Worm (Caenorhabditis elegans) whole organism, L3 larva: ENCODE results near the gene K11C4.1.

ENCODE experiments used
- ama-1 ChIP-seq: fragments of 150-350 bp; optimal IDR thresholded peaks from 2 replicates; lab custom pipeline; 2018
- ceh-28 ChIP-seq: fragments of 150-350 bp; optimal IDR thresholded peaks from 2 replicates; lab custom pipeline; 2014; ENCODE audit warnings: missing biosample characterization, missing genetic modification reagents, missing genetic modification characterization
- elt-2 ChIP-seq: sonication (generic microtip); optimal IDR thresholded peaks from 2 replicates; lab custom pipeline; 2016; ENCODE audit warnings: missing genetic modification reagents, mild to moderate bottlenecking, missing genetic modification characterization, missing compliant biosample characterization
- lin-39 ChIP-seq: fragments of 150-350 bp; optimal IDR thresholded peaks from 2 replicates; lab custom pipeline; 2018; ENCODE audit warnings: missing biosample characterization, missing genetic modification reagents, missing genetic modification characterization
- pha-4 ChIP-seq: fragments of 150-350 bp; optimal IDR thresholded peaks from 2 replicates; lab custom pipeline; 2014; ENCODE audit warnings: missing biosample characterization, missing genetic modification reagents, missing genetic modification characterization

DNA sequence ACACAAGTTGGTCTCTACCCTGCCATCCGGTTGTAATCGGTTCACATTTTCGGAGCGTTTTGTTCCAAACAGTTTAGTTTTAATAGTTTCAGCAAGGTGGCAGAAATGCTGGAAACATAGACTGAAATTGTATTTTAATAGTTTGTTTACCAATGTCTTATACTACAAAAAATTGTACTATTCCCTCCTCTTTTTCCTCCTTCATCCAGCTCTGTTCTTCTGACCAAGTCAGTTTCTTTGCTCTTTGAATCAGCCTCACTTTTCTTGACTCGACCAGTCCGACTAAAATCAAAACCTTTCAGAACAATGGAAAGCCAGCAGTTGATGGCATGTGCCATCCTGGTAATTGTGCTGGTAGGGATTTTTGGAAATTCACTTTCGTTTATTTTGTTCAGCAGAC is 26.8 kb upstream of the K11C4.1 start, which contains the start of gene frpr-18:
- TF ChIP-seq elt-2 (tag; lab: Kevin White, UChicago) (no peak), lin-39 (no peak), ceh-28 (tag; lab: Kevin White, UChicago) (no peak), ama-1 (lab: Kevin White, UChicago) (no peak), pha-4 (tag; lab: Kevin White, UChicago) (no peak)
